Worm (Caenorhabditis elegans): ENCODE data around the gene W06G6.9.

DNA sequence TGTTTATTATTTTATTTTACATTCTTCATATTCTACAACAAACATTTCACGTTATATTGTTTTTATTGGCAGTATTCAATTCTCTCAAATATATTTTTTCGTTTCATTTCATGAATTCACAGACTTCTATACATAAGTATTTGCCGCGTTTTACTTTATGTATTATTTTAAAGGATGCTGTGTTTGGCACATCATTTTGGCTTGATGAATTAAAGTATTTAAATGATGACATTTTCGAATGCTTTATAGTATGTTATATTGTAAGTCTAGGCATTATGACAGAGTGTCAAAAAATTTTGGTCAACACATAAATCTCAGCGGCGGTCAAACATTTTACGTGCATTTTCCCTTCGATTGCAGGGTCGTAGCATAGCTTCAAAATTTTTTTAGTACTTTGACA lies 49.2 kb upstream of the W06G6.9 start:
- TF ChIP-seq cog-1 (tag; optimal IDR thresholded peaks at IDR 0.05) (no peak), klf-2 (GFP tag; conservative IDR thresholded peaks at IDR 0.05) (no peak), flt-1 (GFP tag; IDR thresholded peaks at IDR 0.05) (no peak)

Measured in whole organism, midembryonic.